Worm (Caenorhabditis elegans) whole organism, L4 larva: Measurements from ENCODE around the gene Y37D8A.16.

ENCODE experiments used
- mdl-1 ChIP-seq, 2 experiments: fragments of 150-350 bp in 1 of 2; sonication (generic microtip) in 1 of 2; optimal IDR thresholded peaks; 2 replicates each; lab custom pipeline; 2014 to 2017; ENCODE audit warnings: missing biosample characterization in 2 of 2, missing genetic modification characterization in 2 of 2
- zip-11 ChIP-seq: fragments of 200-800 bp; sonication (Bioruptor generic); IDR thresholded peaks from 2 replicates; pipeline ENCODE4 v1.3.6; 2022; ENCODE audit warnings: missing genetic modification characterization, missing compliant biosample characterization

- TF ChIP-seq zip-11 (GFP tag; lab: Robert Waterston, UW) (no peak), mdl-1 (tag; optimal IDR thresholded peaks at IDR 0.05; lab: Kevin White, UChicago) (no peak)
Measured at ce11 chrIII:12880704-12881103, 37.8 kb downstream of the Y37D8A.16 start.
